Fruit fly (Drosophila melanogaster) Kc167 (cell line): Measurements from ENCODE around the gene CG9288.

Source experiments
- Myc ChIP-seq: fragments of >200 bp; optimal IDR thresholded peaks from 2 replicates; lab custom pipeline; 2017; ENCODE audit warnings: missing external identifiers
- h ChIP-seq: fragments of >200 bp; optimal IDR thresholded peaks from 3 replicates; lab custom pipeline; 2018; ENCODE audit warnings: missing external identifiers
- insv ChIP-seq: fragments of >200 bp; optimal IDR thresholded peaks from 3 replicates; lab custom pipeline; 2018; ENCODE audit warnings: missing external identifiers
- psq ChIP-seq: fragments of >200 bp; optimal IDR thresholded peaks from 2 replicates; lab custom pipeline; 2017; ENCODE audit warnings: missing external identifiers
- ttk ChIP-seq: sonication (Bioruptor generic); optimal IDR thresholded peaks from 2 replicates; lab custom pipeline; 2017; ENCODE audit warnings: missing external identifiers

dm6 chr3R:13765456-13765855, 14.0 kb upstream of the CG9288 start, which contains the start of gene CG9312:
- TF ChIP-seq insv (lab: Kevin White, UChicago), result no peak
- TF ChIP-seq Myc, result no peak
- no peak for TF ChIP-seq h (lab: Kevin White, UChicago)
- TF ChIP-seq psq, result no peak
- no peak for TF ChIP-seq ttk (lab: Kevin White, UChicago)
